Worm (Caenorhabditis elegans) whole organism, L1 larva: ENCODE data around the gene cec-1.
A peak's percentile ranks its signal among the peaks of the same experiment; 100 is the strongest.

ENCODE experiments used
- C04F5.9 ChIP-seq: sonication (generic microtip); optimal IDR thresholded peaks from 2 replicates; lab custom pipeline; 2016; ENCODE audit warnings: missing genetic modification characterization, missing compliant biosample characterization
- aha-1 ChIP-seq: fragments of 150-350 bp; optimal IDR thresholded peaks from 2 replicates; lab custom pipeline; 2014; ENCODE audit warnings: missing biosample characterization, missing genetic modification characterization
- alr-1 ChIP-seq: fragments of 200-800 bp; sonication (Bioruptor generic); optimal IDR thresholded peaks from 2 replicates; lab custom pipeline; 2018; ENCODE audit warnings: borderline replicate concordance, mild to moderate bottlenecking, missing genetic modification characterization, missing compliant biosample characterization
- ceh-82 ChIP-seq, 3 experiments: fragments of 150-350 bp in 1 of 3; sonication (generic microtip) in 2 of 3; optimal IDR thresholded peaks; 2 replicates each; lab custom pipeline; 2014 to 2017; ENCODE audit warnings: missing biosample characterization in 3 of 3, missing genetic modification characterization in 3 of 3
- ceh-88 ChIP-seq: fragments of 200-800 bp; sonication (Bioruptor generic); IDR thresholded peaks from 2 replicates; pipeline ENCODE4 v1.3.6; 2022; ENCODE audit warnings: missing genetic modification characterization, missing compliant biosample characterization
- ces-1 ChIP-seq: fragments of 150-350 bp; optimal IDR thresholded peaks from 2 replicates; lab custom pipeline; 2014; ENCODE audit warnings: missing biosample characterization, missing genetic modification reagents, missing genetic modification characterization
- dpl-1 ChIP-seq, 3 experiments: fragments of 150-350 bp in 2 of 3; sonication (generic microtip) in 1 of 3; optimal IDR thresholded peaks; 2 replicates each; lab custom pipeline; 2014 to 2017; ENCODE audit warnings: missing biosample characterization in 3 of 3, missing genetic modification characterization in 3 of 3, missing genetic modification reagents in 3 of 3
- dsc-1 ChIP-seq: sonication (generic microtip); optimal IDR thresholded peaks from 2 replicates; lab custom pipeline; 2016; ENCODE audit warnings: mild to moderate bottlenecking, missing genetic modification characterization, missing compliant biosample characterization
- efl-1 ChIP-seq, 4 experiments: fragments of 150-350 bp; optimal IDR thresholded peaks in 3 of 4; peaks in 1 of 4; 1 replicate in 1 of 4; 2 replicates in 3 of 4; lab custom pipeline; 2014; ENCODE audit warnings: missing biosample characterization in 2 of 4, missing genetic modification characterization in 2 of 4, missing genetic modification reagents in 2 of 4
- efl-3 ChIP-seq: fragments of 200-800 bp; sonication (Bioruptor generic); optimal IDR thresholded peaks from 2 replicates; lab custom pipeline; 2018; ENCODE audit warnings: mild to moderate bottlenecking, missing genetic modification characterization, missing compliant biosample characterization
- egl-13 ChIP-seq: sonication (generic microtip); optimal IDR thresholded peaks from 2 replicates; lab custom pipeline; 2016; ENCODE audit warnings: missing genotype, missing genetic modification reagents, missing genetic modification characterization, missing compliant biosample characterization
- ets-5 ChIP-seq: fragments of 200-800 bp; sonication (Bioruptor generic); IDR thresholded peaks from 2 replicates; pipeline ENCODE4 v1.3.6; 2022; ENCODE audit warnings: missing genetic modification characterization, missing compliant biosample characterization
- fkh-4 ChIP-seq: sonication (generic microtip); optimal IDR thresholded peaks from 2 replicates; lab custom pipeline; 2016; ENCODE audit warnings: missing compliant biosample characterization, missing genetic modification characterization, borderline replicate concordance
- fos-1 ChIP-seq: fragments of 150-350 bp; optimal IDR thresholded peaks from 2 replicates; lab custom pipeline; 2014; ENCODE audit warnings: missing biosample characterization, missing genetic modification characterization
- grh-1 ChIP-seq: fragments of 200-800 bp; sonication (Bioruptor generic); IDR thresholded peaks from 2 replicates; pipeline ENCODE4 v1.3.6; 2022; ENCODE audit warnings: missing genetic modification reagents, missing genetic modification characterization, missing compliant biosample characterization
- lin-13 ChIP-seq: fragments of 150-350 bp; optimal IDR thresholded peaks from 2 replicates; lab custom pipeline; 2014; ENCODE audit warnings: missing biosample characterization, missing genetic modification reagents, missing genetic modification characterization
- lin-14 ChIP-seq: fragments of 200-800 bp; sonication (Bioruptor generic); optimal IDR thresholded peaks from 2 replicates; lab custom pipeline; 2018; ENCODE audit warnings: mild to moderate bottlenecking, missing genetic modification characterization, moderate library complexity, missing compliant biosample characterization
- lin-15B ChIP-seq: fragments of 150-350 bp; sonication (generic microtip); optimal IDR thresholded peaks from 3 replicates; lab custom pipeline; 2014; ENCODE audit warnings: missing biosample characterization, missing genetic modification characterization
- lsy-2 ChIP-seq, 2 experiments: fragments of 150-350 bp; optimal IDR thresholded peaks; 2 replicates each; lab custom pipeline; 2014; ENCODE audit warnings: missing biosample characterization in 2 of 2, missing genetic modification characterization in 2 of 2
- mdl-1 ChIP-seq, 2 experiments: fragments of 150-350 bp; optimal IDR thresholded peaks; 2 replicates each; lab custom pipeline; 2014 to 2017; ENCODE audit warnings: missing biosample characterization in 2 of 2, missing genetic modification characterization in 2 of 2, inconsistent platforms in 1 of 2
- nhr-11 ChIP-seq: fragments of 150-350 bp; optimal IDR thresholded peaks from 2 replicates; lab custom pipeline; 2014; ENCODE audit warnings: missing biosample characterization, missing genetic modification characterization
- nhr-12 ChIP-seq: sonication (generic microtip); optimal IDR thresholded peaks from 2 replicates; lab custom pipeline; 2017; ENCODE audit warnings: missing biosample characterization, missing genetic modification characterization
- nhr-19 ChIP-seq: fragments of 200-800 bp; sonication (Bioruptor generic); conservative IDR thresholded peaks from 2 replicates; pipeline ENCODE4 v1.3.6; 2022; ENCODE audit warnings: missing genetic modification characterization, missing compliant biosample characterization
- nhr-76 ChIP-seq: sonication (generic microtip); optimal IDR thresholded peaks from 2 replicates; lab custom pipeline; 2017; ENCODE audit warnings: missing biosample characterization, missing genetic modification characterization
- nhr-77 ChIP-seq: fragments of 150-350 bp; optimal IDR thresholded peaks from 2 replicates; lab custom pipeline; 2014; ENCODE audit warnings: missing biosample characterization, missing genetic modification characterization
- nhr-84 ChIP-seq: sonication (generic microtip); optimal IDR thresholded peaks from 2 replicates; lab custom pipeline; 2017; ENCODE audit warnings: missing biosample characterization, missing genetic modification characterization
- nhr-85 ChIP-seq: sonication (generic microtip); peaks from one replicate; lab custom pipeline; 2016; ENCODE audit warnings: missing genetic modification characterization, inconsistent platforms, missing compliant biosample characterization
- nhr-90 ChIP-seq: sonication (generic microtip); optimal IDR thresholded peaks from 2 replicates; lab custom pipeline; 2016; ENCODE audit warnings: mild to moderate bottlenecking, missing genetic modification characterization, missing compliant biosample characterization; ENCODE audit not compliant: poor library complexity
- pqm-1 ChIP-seq: sonication (generic microtip); optimal IDR thresholded peaks from 3 replicates; lab custom pipeline; 2017; ENCODE audit warnings: missing biosample characterization, missing genetic modification characterization
- skn-1 ChIP-seq: fragments of 150-350 bp; optimal IDR thresholded peaks from 2 replicates; lab custom pipeline; 2014; ENCODE audit warnings: missing biosample characterization, missing genetic modification characterization
- snpc-4 ChIP-seq: fragments of 150-350 bp; optimal IDR thresholded peaks from 2 replicates; lab custom pipeline; 2014; ENCODE audit warnings: missing biosample characterization, missing genetic modification characterization
- sup-37 ChIP-seq: fragments of 200-800 bp; sonication (Bioruptor generic); optimal IDR thresholded peaks from 2 replicates; lab custom pipeline; 2018; ENCODE audit warnings: mild to moderate bottlenecking, missing genetic modification characterization, missing compliant biosample characterization
- tlp-1 ChIP-seq: fragments of 150-350 bp; optimal IDR thresholded peaks from 2 replicates; lab custom pipeline; 2014; ENCODE audit warnings: missing biosample characterization, missing genetic modification characterization
- unc-98 ChIP-seq: fragments of 200-800 bp; sonication (Bioruptor generic); IDR thresholded peaks from 2 replicates; pipeline ENCODE4 v1.3.6; 2022; ENCODE audit warnings: missing genetic modification characterization, missing compliant biosample characterization
- xbp-1 ChIP-seq: sonication (generic microtip); optimal IDR thresholded peaks from 2 replicates; lab custom pipeline; 2016; ENCODE audit warnings: missing genetic modification characterization, missing compliant biosample characterization
- zag-1 ChIP-seq: fragments of 150-350 bp; optimal IDR thresholded peaks from 2 replicates; lab custom pipeline; 2014; ENCODE audit warnings: missing biosample characterization, missing genetic modification characterization
- ztf-11 ChIP-seq, 2 experiments: sonication (generic microtip); optimal IDR thresholded peaks; 2 replicates each; lab custom pipeline; 2016 to 2017; ENCODE audit warnings: missing genetic modification characterization in 2 of 2, missing biosample characterization in 1 of 2, missing compliant biosample characterization in 1 of 2

cec-1 gene

DNA sequence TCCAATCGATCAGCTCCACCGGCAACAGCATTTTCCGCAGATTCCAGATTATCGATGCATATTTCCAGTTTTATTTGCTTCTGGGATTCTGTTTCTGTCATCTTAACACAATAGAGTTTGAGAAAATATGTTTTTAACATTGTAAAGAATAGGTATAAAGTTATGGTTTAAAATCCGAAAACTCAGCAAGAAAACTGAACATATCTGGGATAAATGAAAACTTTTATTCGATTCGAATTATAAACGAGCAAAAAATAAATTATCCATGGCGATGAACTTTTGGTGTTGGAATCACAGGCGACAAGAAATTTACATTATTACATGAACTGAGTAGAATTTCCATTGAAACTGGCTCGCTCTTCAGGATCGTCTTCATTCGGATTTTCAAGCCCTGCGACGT is 22.6 kb upstream of the cec-1 start, which contains the start of gene cutc-1:
Gene cutc-1 (minus strand): TSS at position 101 of the 400 bp plus-strand sequence.
- TF ChIP-seq sup-37 (no peak), nhr-11 (tag; lab: Kevin White, UChicago) (no peak), unc-98 (GFP tag; lab: Robert Waterston, UW) (no peak), lin-13 (GFP tag; lab: Kevin White, UChicago) (no peak), mdl-1 (tag; optimal IDR thresholded peaks at IDR 0.05; lab: Kevin White, UChicago) (no peak), ztf-11 (tag; optimal IDR thresholded peaks at IDR 0.05; lab: Kevin White, UChicago) (no peak), xbp-1 (tag; lab: Kevin White, UChicago) (no peak), dpl-1 (GFP tag; optimal IDR thresholded peaks at IDR 0.05; lab: Kevin White, UChicago) (no peak), skn-1 (no peak), efl-1 (optimal IDR thresholded peaks at IDR 0.05; lab: Kevin White, UChicago) (no peak), efl-1 (GFP tag; optimal IDR thresholded peaks at IDR 0.05 in 1 of 2; lab: Kevin White, UChicago) (no peak), nhr-77 (tag; lab: Kevin White, UChicago) (no peak), tlp-1 (tag; lab: Kevin White, UChicago) (no peak), grh-1 (GFP tag; lab: Robert Waterston, UW) (no peak), nhr-90 (tag; lab: Kevin White, UChicago) (no peak)

DNA sequence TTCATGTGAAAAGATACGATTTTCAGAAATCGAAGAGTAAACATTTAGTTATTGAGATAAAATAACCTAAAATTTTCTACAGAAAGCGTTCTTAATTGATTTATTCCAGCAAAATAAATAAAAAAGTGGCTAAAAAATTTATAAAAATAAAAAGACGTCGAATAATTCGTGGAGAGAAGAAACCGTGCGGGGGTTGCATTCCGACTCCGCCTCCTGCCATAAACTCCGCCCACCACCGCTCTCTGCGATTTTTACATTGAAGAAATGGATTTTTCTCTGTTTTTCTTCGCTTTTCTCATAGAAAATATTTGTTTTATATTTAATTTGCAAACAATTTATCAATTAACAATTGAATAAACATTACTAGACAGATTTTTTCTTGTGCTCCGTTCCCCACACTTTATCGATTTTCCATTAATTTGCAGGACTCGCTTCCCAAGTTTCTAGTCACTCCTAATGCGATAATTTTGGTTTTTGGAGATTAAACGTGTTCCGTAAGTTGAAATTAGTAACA is 20.6 kb upstream of the cec-1 start, which contains the start of the genes ubxn-4 and cyy-1:
Gene ubxn-4 (minus strand): TSS at position 114 of the 514 bp plus-strand sequence.
Gene cyy-1 (plus strand): TSS at position 426 of the 514 bp plus-strand sequence.
- TF ChIP-seq xbp-1 (tag; lab: Kevin White, UChicago) (peak; percentile 51), dpl-1 (GFP tag; optimal IDR thresholded peaks at IDR 0.05; lab: Kevin White, UChicago) (peak in 1 of 3 experiments; percentile 27), ceh-82 (tag; optimal IDR thresholded peaks at IDR 0.05; lab: Kevin White, UChicago) (no peak), lin-14 (GFP tag; lab: Kevin White, UChicago) (peak; percentile 7), efl-1 (optimal IDR thresholded peaks at IDR 0.05; lab: Kevin White, UChicago) (no peak), efl-1 (GFP tag; optimal IDR thresholded peaks at IDR 0.05 in 1 of 2; lab: Kevin White, UChicago) (peak in 1 of 2 experiments; percentile 92), fkh-4 (tag; lab: Kevin White, UChicago) (no peak), aha-1 (no peak), snpc-4 (tag; lab: Kevin White, UChicago) (no peak), nhr-19 (GFP tag; lab: Robert Waterston, UW) (no peak), pqm-1 (no peak), egl-13 (tag; lab: Kevin White, UChicago) (no peak), ces-1 (GFP tag; lab: Kevin White, UChicago) (no peak), nhr-76 (no peak), lsy-2 (tag; optimal IDR thresholded peaks at IDR 0.05; lab: Kevin White, UChicago) (peak in 1 of 2 experiments; percentile 31), zag-1 (tag; lab: Kevin White, UChicago) (no peak)

DNA sequence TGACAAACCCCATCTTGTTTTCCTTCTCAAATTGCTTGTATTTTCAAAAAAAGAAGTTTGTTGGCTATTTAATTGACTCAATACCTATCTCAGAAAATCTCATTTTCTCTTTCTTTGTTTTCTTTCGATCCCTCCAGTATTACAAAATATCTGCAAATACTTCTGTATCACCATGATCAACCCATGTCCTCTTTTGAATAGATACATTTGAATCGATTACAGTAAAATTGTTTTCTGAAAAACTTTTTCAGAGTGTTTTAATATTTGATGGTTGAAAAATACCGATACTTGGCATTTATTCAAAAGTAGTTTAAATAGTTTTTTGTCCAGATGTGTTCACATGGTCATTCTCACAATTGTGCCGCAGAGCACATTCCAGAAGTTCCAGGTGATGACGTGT is 17.0 kb upstream of the cec-1 start, which contains the start of gene ZK353.9:
Gene ZK353.9 (plus strand): TSS at position 331 of the 400 bp plus-strand sequence.
- TF ChIP-seq snpc-4 (tag; lab: Kevin White, UChicago) (no peak), dsc-1 (no peak), nhr-12 (tag; lab: Kevin White, UChicago) (no peak), fos-1 (tag; lab: Kevin White, UChicago) (no peak), efl-3 (GFP tag; lab: Kevin White, UChicago) (no peak), alr-1 (tag; lab: Kevin White, UChicago) (no peak), C04F5.9 (tag; lab: Kevin White, UChicago) (no peak), ceh-88 (GFP tag; lab: Robert Waterston, UW) (no peak), lin-13 (GFP tag; lab: Kevin White, UChicago) (no peak), ets-5 (GFP tag; lab: Robert Waterston, UW) (no peak), lsy-2 (tag; optimal IDR thresholded peaks at IDR 0.05; lab: Kevin White, UChicago) (no peak), nhr-84 (tag; lab: Kevin White, UChicago) (no peak), lin-15B (tag; lab: Kevin White, UChicago) (no peak), nhr-85 (no peak)
